Worm (Caenorhabditis elegans) whole organism, young adult: Measurements from ENCODE around the gene M151.1.

ENCODE experiments used
- F22D6.2 ChIP-seq: sonication (generic microtip); optimal IDR thresholded peaks from 2 replicates; lab custom pipeline; 2016; ENCODE audit warnings: mild to moderate bottlenecking, missing genetic modification characterization, missing compliant biosample characterization
- F52B5.7 ChIP-seq: sonication (generic microtip); optimal IDR thresholded peaks from 2 replicates; lab custom pipeline; 2016; ENCODE audit warnings: mild to moderate bottlenecking, missing genetic modification characterization, missing compliant biosample characterization
- ama-1 ChIP-seq, 3 experiments: fragments of 150-350 bp in 1 of 3; sonication (generic microtip) in 2 of 3; optimal IDR thresholded peaks; 2 replicates each; lab custom pipeline; 2014 to 2018; ENCODE audit warnings: missing biosample characterization in 2 of 3, missing genetic modification characterization in 2 of 3, missing genetic modification reagents in 2 of 3
- attf-6 ChIP-seq: fragments of 200-800 bp; sonication (Bioruptor generic); IDR thresholded peaks from 2 replicates; pipeline ENCODE4 v1.3.6; 2022; ENCODE audit warnings: missing genetic modification reagents, missing genetic modification characterization, missing compliant biosample characterization
- dpl-1 ChIP-seq: fragments of 150-350 bp; optimal IDR thresholded peaks from 2 replicates; lab custom pipeline; 2014; ENCODE audit warnings: missing biosample characterization, missing genetic modification reagents, missing genetic modification characterization
- lin-40 ChIP-seq: sonication (generic microtip); optimal IDR thresholded peaks from 2 replicates; lab custom pipeline; 2016; ENCODE audit warnings: missing genetic modification characterization, mild to moderate bottlenecking, missing compliant biosample characterization, missing genotype, missing genetic modification reagents
- nfya-1 ChIP-seq: sonication (generic microtip); optimal IDR thresholded peaks from 2 replicates; lab custom pipeline; 2017; ENCODE audit warnings: antibody characterized with exemption, missing compliant biosample characterization, missing genetic modification characterization, borderline replicate concordance; ENCODE audit not compliant: insufficient read depth
- pbrm-1 ChIP-seq: fragments of 200-800 bp; sonication (Bioruptor generic); IDR thresholded peaks from 2 replicates; pipeline ENCODE4 v1.3.6; 2022; ENCODE audit warnings: missing genetic modification reagents, missing genetic modification characterization, missing compliant biosample characterization
- pha-4 ChIP-seq: fragments of 150-350 bp; sonication (generic microtip); optimal IDR thresholded peaks from 2 replicates; lab custom pipeline; 2014; ENCODE audit warnings: missing biosample characterization, missing genetic modification reagents, missing genetic modification characterization
- repo-1 ChIP-seq: sonication (generic microtip); optimal IDR thresholded peaks from 2 replicates; lab custom pipeline; 2017; ENCODE audit warnings: mild to moderate bottlenecking, missing genetic modification characterization, missing compliant biosample characterization
- sea-2 ChIP-seq: fragments of 200-800 bp; sonication (Bioruptor generic); IDR thresholded peaks from 2 replicates; pipeline ENCODE4 v1.3.6; 2022; ENCODE audit warnings: missing genetic modification characterization, missing compliant biosample characterization
- snpc-4 ChIP-seq, 5 experiments: fragments of 150-350 bp in 1 of 5; sonication (generic microtip) in 4 of 5; optimal IDR thresholded peaks; 2 replicates each; lab custom pipeline; 2014 to 2018; ENCODE audit warnings: missing genetic modification characterization in 5 of 5, missing biosample characterization in 3 of 5, antibody characterized with exemption in 2 of 5, mild to moderate bottlenecking in 2 of 5, missing compliant biosample characterization in 2 of 5, missing genotype in 2 of 5, moderate library complexity in 2 of 5, missing genetic modification reagents in 1 of 5
- unc-130 ChIP-seq: sonication (generic microtip); optimal IDR thresholded peaks from 2 replicates; lab custom pipeline; 2016; ENCODE audit warnings: missing genetic modification reagents, missing genetic modification characterization, missing compliant biosample characterization

ce11 chrII:3639238-3639637, 2.1 kb upstream of the M151.1 start, which contains the start of gene fbxb-31:
- TF ChIP-seq lin-40 (tag; lab: Kevin White, UChicago), result no peak
- TF ChIP-seq nfya-1 (tag; lab: Kevin White, UChicago), result no peak
- TF ChIP-seq ama-1 (optimal IDR thresholded peaks at IDR 0.05; lab: Kevin White, UChicago), result no peak
- no peak for TF ChIP-seq ama-1 (GFP tag; optimal IDR thresholded peaks at IDR 0.05; lab: Kevin White, UChicago)
- TF ChIP-seq repo-1, result no peak
- no peak for TF ChIP-seq attf-6 (GFP tag; lab: Robert Waterston, UW)
- no peak for TF ChIP-seq pha-4 (tag; lab: Kevin White, UChicago)
- TF ChIP-seq pbrm-1 (GFP tag; lab: Robert Waterston, UW), result no peak
- no peak for TF ChIP-seq snpc-4 (GFP tag; optimal IDR thresholded peaks at IDR 0.05; lab: Kevin White, UChicago)
- no peak for TF ChIP-seq snpc-4 (tag; optimal IDR thresholded peaks at IDR 0.05; lab: Kevin White, UChicago)
- no peak for TF ChIP-seq sea-2 (GFP tag; lab: Robert Waterston, UW)
- no peak for TF ChIP-seq F52B5.7 (tag; lab: Kevin White, UChicago)
- no peak for TF ChIP-seq unc-130 (GFP tag; lab: Kevin White, UChicago)
- TF ChIP-seq dpl-1 (GFP tag; lab: Kevin White, UChicago), result no peak
- TF ChIP-seq F22D6.2, result no peak
